Worm (Caenorhabditis elegans) whole organism, early embryonic: ENCODE measurements around the gene nhr-118.

Experiments used
- B0310.2 ChIP-seq: sonication (generic microtip); optimal IDR thresholded peaks from 2 replicates; lab custom pipeline; 2016; ENCODE audit warnings: mild to moderate bottlenecking, missing genetic modification characterization, missing compliant biosample characterization
- F13C5.2 ChIP-seq: sonication (generic microtip); optimal IDR thresholded peaks from 2 replicates; lab custom pipeline; 2017; ENCODE audit warnings: mild to moderate bottlenecking, missing genetic modification characterization, inconsistent platforms, missing compliant biosample characterization
- aly-1 ChIP-seq: sonication (generic microtip); optimal IDR thresholded peaks from 2 replicates; lab custom pipeline; 2016; ENCODE audit warnings: missing genetic modification characterization, missing compliant biosample characterization
- ama-1 ChIP-seq: fragments of 150-350 bp; optimal IDR thresholded peaks from 2 replicates; lab custom pipeline; 2014
- ceh-13 ChIP-seq: fragments of 200-800 bp; sonication (Bioruptor generic); optimal IDR thresholded peaks from 2 replicates; lab custom pipeline; 2018; ENCODE audit warnings: mild to moderate bottlenecking, missing genetic modification characterization, missing compliant biosample characterization
- ceh-36 ChIP-seq: sonication (generic microtip); optimal IDR thresholded peaks from 2 replicates; lab custom pipeline; 2016; ENCODE audit warnings: missing genetic modification characterization, inconsistent platforms, missing compliant biosample characterization
- ets-7 ChIP-seq: sonication (generic microtip); optimal IDR thresholded peaks from 2 replicates; lab custom pipeline; 2016; ENCODE audit warnings: missing genotype, missing genetic modification characterization, missing compliant biosample characterization
- flt-1 ChIP-seq: fragments of 200-800 bp; sonication (Bioruptor generic); IDR thresholded peaks from 2 replicates; pipeline ENCODE4 v1.3.6; 2022; ENCODE audit warnings: missing genetic modification characterization, missing compliant biosample characterization
- hmbx-1 ChIP-seq: sonication (generic microtip); optimal IDR thresholded peaks from 2 replicates; lab custom pipeline; 2016; ENCODE audit warnings: mild to moderate bottlenecking, missing genetic modification characterization, missing compliant biosample characterization
- hmg-4 ChIP-seq: fragments of 200-800 bp; sonication (Bioruptor generic); optimal IDR thresholded peaks from 2 replicates; lab custom pipeline; 2018; ENCODE audit warnings: mild to moderate bottlenecking, missing genetic modification characterization, missing compliant biosample characterization
- hnd-1 ChIP-seq: sonication (generic microtip); optimal IDR thresholded peaks from 2 replicates; lab custom pipeline; 2016; ENCODE audit warnings: missing genetic modification characterization, missing compliant biosample characterization
- pes-1 ChIP-seq: fragments of 200-800 bp; sonication (Bioruptor generic); IDR thresholded peaks from 2 replicates; pipeline ENCODE4 v1.3.6; 2022; ENCODE audit warnings: missing genetic modification reagents, missing genetic modification characterization, missing compliant biosample characterization
- scrt-1 ChIP-seq: fragments of 200-800 bp; sonication (Bioruptor generic); IDR thresholded peaks from 2 replicates; pipeline ENCODE4 v1.3.6; 2022; ENCODE audit warnings: missing genetic modification characterization, missing compliant biosample characterization
- sea-1 ChIP-seq: fragments of 200-800 bp; sonication (Bioruptor generic); conservative IDR thresholded peaks from 2 replicates; pipeline ENCODE4 v1.3.6; 2022; ENCODE audit warnings: missing genetic modification characterization, missing compliant biosample characterization
- tbx-11 ChIP-seq: fragments of 200-800 bp; sonication (Bioruptor generic); IDR thresholded peaks from 2 replicates; pipeline ENCODE4 v1.3.6; 2022; ENCODE audit warnings: missing genetic modification characterization, missing compliant biosample characterization
- tbx-37 ChIP-seq: fragments of 200-800 bp; sonication (Bioruptor generic); conservative IDR thresholded peaks from 2 replicates; pipeline ENCODE4 v1.3.6; 2022; ENCODE audit warnings: missing genetic modification reagents, missing genetic modification characterization, missing compliant biosample characterization
- tra-4 ChIP-seq: sonication (generic microtip); optimal IDR thresholded peaks from 2 replicates; lab custom pipeline; 2017; ENCODE audit warnings: missing genetic modification characterization, missing compliant biosample characterization

The nhr-118 gene

ce11 chrV:4419767-4420322, 12.2 kb downstream of the nhr-118 start, which contains the start of the genes Y47D7A.7 and Y47D7A.2:
TSS of gene Y47D7A.7 (minus strand) at chrV:4419867.
TSS of gene Y47D7A.2 (plus strand) at chrV:4420272.
- TF ChIP-seq ceh-36 (no peak), ets-7 (tag; lab: Kevin White, UChicago) (no peak), hnd-1 (tag; lab: Kevin White, UChicago) (no peak), pes-1 (GFP tag; lab: Robert Waterston, UW) (no peak), aly-1 (tag; lab: Kevin White, UChicago) (no peak), flt-1 (no peak), hmbx-1 (tag; lab: Kevin White, UChicago) (no peak), scrt-1 (no peak), F13C5.2 (tag; lab: Kevin White, UChicago) (no peak), ceh-13 (no peak), tra-4 (no peak), tbx-37 (GFP tag; lab: Robert Waterston, UW) (no peak), sea-1 (GFP tag; lab: Robert Waterston, UW) (no peak)

- TF ChIP-seq tbx-37 (GFP tag; lab: Robert Waterston, UW) (no peak), ceh-36 (no peak), tbx-11 (no peak), flt-1 (no peak), sea-1 (GFP tag; lab: Robert Waterston, UW) (no peak), tra-4 (no peak)
Observed at ce11 chrV:4421475-4421874, 13.9 kb downstream of the nhr-118 start, which contains the start of gene skr-14. TSS of gene skr-14 (minus strand) at chrV:4421575.

DNA sequence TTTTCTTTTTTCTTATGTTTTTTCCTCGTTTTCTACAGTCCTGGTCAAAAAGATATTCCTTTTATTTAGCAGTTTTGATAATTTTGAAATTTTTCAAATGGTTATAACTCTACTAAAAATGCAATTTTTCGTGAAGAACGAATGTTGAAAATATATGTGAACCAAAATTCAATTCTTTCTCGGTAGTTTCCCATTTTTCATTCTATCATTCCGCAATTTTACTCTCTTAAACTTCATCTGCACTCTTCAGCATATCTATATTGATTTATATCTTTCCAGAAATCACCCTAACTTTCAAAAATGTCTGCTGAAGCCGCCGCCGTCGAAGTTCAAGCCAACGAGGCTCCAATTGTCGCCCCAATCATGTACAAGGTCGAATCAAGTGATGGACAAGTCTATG, 14.5 kb downstream of the nhr-118 start, which contains the start of gene skr-7:
Gene skr-7 (plus strand): TSS at position 301 of the 400 bp plus-strand sequence.
- TF ChIP-seq hmg-4 (GFP tag; lab: Kevin White, UChicago) (no peak), tbx-11 (no peak)

DNA sequence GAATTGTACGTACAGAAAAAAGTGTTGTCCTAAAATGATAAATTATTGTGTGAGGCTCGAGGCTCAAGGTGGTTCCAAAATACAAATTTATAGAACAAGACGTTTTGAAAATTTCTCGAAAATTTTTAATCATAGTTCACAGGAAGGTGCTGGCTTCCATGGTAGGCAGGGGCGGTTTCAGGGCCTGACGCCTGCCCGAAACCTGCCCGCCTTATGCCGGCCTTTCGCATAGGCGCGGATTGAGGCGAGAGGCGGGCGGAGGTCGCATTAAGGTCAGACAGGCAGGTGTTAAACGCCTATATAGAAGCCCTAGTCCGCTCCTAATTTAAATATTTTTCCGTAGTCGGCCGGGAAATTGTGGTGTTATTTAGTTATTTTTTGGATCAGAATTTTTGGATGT, 15.5 kb downstream of the nhr-118 start:
- TF ChIP-seq hmg-4 (GFP tag; lab: Kevin White, UChicago) (no peak), hnd-1 (tag; lab: Kevin White, UChicago) (no peak), ceh-36 (no peak)

DNA sequence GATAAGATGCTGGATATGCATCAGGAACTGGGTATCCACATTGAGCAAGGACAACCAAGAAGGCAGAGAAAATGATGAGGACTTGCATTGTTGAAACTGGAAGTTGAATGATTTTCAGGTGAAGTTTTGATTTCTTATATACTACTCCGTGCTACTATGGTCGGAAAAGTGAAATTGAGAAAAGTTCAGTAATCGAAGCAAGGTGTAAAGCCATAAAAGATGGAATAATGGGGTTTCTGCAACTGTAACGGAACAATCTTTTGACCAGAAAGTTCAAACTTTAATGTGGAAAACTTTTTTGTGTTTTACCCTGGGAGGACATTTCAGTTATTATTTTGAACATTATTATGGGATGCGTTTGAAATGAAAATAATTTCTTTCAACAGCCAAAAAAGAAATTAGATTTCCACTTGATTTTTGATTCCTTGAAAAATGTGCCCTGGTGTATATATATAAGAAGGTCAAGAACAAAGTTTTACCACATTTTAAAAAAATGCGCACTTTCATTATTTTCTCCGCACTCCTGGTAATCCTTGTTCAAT, 16.3 kb downstream of the nhr-118 start, which contains the start of the genes Y47D7A.9 and Y47D7A.19:
Gene Y47D7A.9 (minus strand): TSS at position 101 of the 542 bp plus-strand sequence.
Gene Y47D7A.19 (plus strand): TSS at position 492 of the 542 bp plus-strand sequence.
- TF ChIP-seq tra-4 = no peak
- TF ChIP-seq pes-1 (GFP tag; lab: Robert Waterston, UW) = no peak
- no peak for TF ChIP-seq ama-1 (lab: Kevin White, UChicago)
- TF ChIP-seq scrt-1 = no peak
- TF ChIP-seq ceh-36 = no peak
- TF ChIP-seq flt-1 = no peak
- no peak for TF ChIP-seq hmg-4 (GFP tag; lab: Kevin White, UChicago)
- TF ChIP-seq sea-1 (GFP tag; lab: Robert Waterston, UW) = no peak
- no peak for TF ChIP-seq hmbx-1 (tag; lab: Kevin White, UChicago)
- TF ChIP-seq ceh-13 = no peak

- no peak for TF ChIP-seq tra-4
- no peak for TF ChIP-seq flt-1
- TF ChIP-seq hmg-4 (GFP tag; lab: Kevin White, UChicago) = no peak
- no peak for TF ChIP-seq sea-1 (GFP tag; lab: Robert Waterston, UW)
- no peak for TF ChIP-seq tbx-11
- TF ChIP-seq ets-7 (tag; lab: Kevin White, UChicago) = no peak
- TF ChIP-seq hmbx-1 (tag; lab: Kevin White, UChicago) = no peak
- no peak for TF ChIP-seq tbx-37 (GFP tag; lab: Robert Waterston, UW)
- no peak for TF ChIP-seq hnd-1 (tag; lab: Kevin White, UChicago)
- no peak for TF ChIP-seq scrt-1
- TF ChIP-seq ceh-36 = no peak
- TF ChIP-seq F13C5.2 (tag; lab: Kevin White, UChicago) = no peak
- TF ChIP-seq aly-1 (tag; lab: Kevin White, UChicago) = no peak
- TF ChIP-seq pes-1 (GFP tag; lab: Robert Waterston, UW) = no peak
- no peak for TF ChIP-seq ceh-13
- TF ChIP-seq ama-1 (lab: Kevin White, UChicago) = no peak
Observed at ce11 chrV:4428202-4428601, 20.6 kb downstream of the nhr-118 start, which contains the start of gene Y47D7A.11. TSS of gene Y47D7A.11 (minus strand) at chrV:4428302.

- TF ChIP-seq aly-1 (tag; lab: Kevin White, UChicago) = no peak
- TF ChIP-seq F13C5.2 (tag; lab: Kevin White, UChicago) = no peak
- no peak for TF ChIP-seq hnd-1 (tag; lab: Kevin White, UChicago)
- no peak for TF ChIP-seq tra-4
- no peak for TF ChIP-seq sea-1 (GFP tag; lab: Robert Waterston, UW)
- no peak for TF ChIP-seq ceh-36
- TF ChIP-seq ama-1 (lab: Kevin White, UChicago) = no peak
- no peak for TF ChIP-seq scrt-1
- no peak for TF ChIP-seq ets-7 (tag; lab: Kevin White, UChicago)
- TF ChIP-seq flt-1 = no peak
- no peak for TF ChIP-seq B0310.2 (tag; lab: Kevin White, UChicago)
Observed at ce11 chrV:4429576-4429975, 22.0 kb downstream of the nhr-118 start, which contains the start of gene Y47D7A.12. TSS of gene Y47D7A.12 (minus strand) at chrV:4429676.

ce11 chrV:4432783-4433237, 25.2 kb downstream of the nhr-118 start, which contains the start of gene Y47D7A.15:
TSS of gene Y47D7A.15 (minus strand) at chrV:4433187.
- TF ChIP-seq hmbx-1 (tag; lab: Kevin White, UChicago) (no peak), scrt-1 (no peak), aly-1 (tag; lab: Kevin White, UChicago) (no peak), flt-1 (no peak), sea-1 (GFP tag; lab: Robert Waterston, UW) (no peak), hmg-4 (GFP tag; lab: Kevin White, UChicago) (no peak), ceh-13 (no peak), B0310.2 (tag; lab: Kevin White, UChicago) (no peak), hnd-1 (tag; lab: Kevin White, UChicago) (no peak), pes-1 (GFP tag; lab: Robert Waterston, UW) (no peak), ceh-36 (no peak), ama-1 (lab: Kevin White, UChicago) (no peak), tra-4 (no peak)
